Fruit fly (Drosophila melanogaster): ENCODE data around the gene CG1172.

The CG1172 gene

DNA sequence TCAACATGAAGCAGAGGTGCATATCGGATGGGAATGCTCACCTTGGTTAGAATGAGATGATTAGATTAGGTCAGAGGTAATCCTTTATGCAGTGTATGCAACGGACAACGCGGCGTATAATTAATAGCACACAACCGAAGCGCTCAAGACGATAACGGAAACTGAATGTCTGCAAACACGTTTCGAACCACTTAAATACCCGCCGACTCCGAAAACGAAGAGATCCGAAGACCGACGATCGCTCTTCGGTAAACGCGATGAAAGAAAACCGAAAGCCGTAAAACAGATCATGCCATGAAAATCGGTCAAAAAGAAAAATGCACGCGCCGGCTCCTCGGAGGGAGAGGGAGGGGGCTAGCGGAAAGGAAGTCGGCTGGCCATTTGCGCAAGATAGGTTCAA, 10.2 kb downstream of the CG1172 start, which contains the start of gene CG2663:
CG2663 (minus strand) TSS at position 173 of the 400 bp plus-strand sequence.
- TF ChIP-seq CG13204 (GFP tag; optimal IDR thresholded peaks at IDR 0.05), result no peak
- TF ChIP-seq CG4496 (GFP tag; IDR thresholded peaks at IDR 0.05), result peak; percentile 54; the same call in 1 of the 3 replicates
- peak; percentile 17; the same call in 1 of the 2 replicates for TF ChIP-seq CG32121 (GFP tag; IDR thresholded peaks at IDR 0.05)
- 0 out of 2 replicates have a peak, but pooled peaks have one; percentile 18 for TF ChIP-seq CG12605 (GFP tag; IDR thresholded peaks at IDR 0.05)

- TF ChIP-seq rn (GFP tag; IDR thresholded peaks at IDR 0.05) (no peak), Pif1B (GFP tag; optimal IDR thresholded peaks at IDR 0.05) (no peak), D1 (tag; optimal IDR thresholded peaks at IDR 0.05) (no peak), CG34367 (tag; optimal IDR thresholded peaks at IDR 0.05) (no peak), CG9948 (tag; optimal IDR thresholded peaks at IDR 0.05) (no peak), CG15710 (tag; optimal IDR thresholded peaks at IDR 0.05) (no peak), CG8159 (tag; optimal IDR thresholded peaks at IDR 0.05) (no peak), fd96Ca (GFP tag; IDR thresholded peaks at IDR 0.05) (no peak), CG12605 (GFP tag; IDR thresholded peaks at IDR 0.05) (no peak), CG17806 (tag; optimal IDR thresholded peaks at IDR 0.05) (no peak), CG8301 (tag; optimal IDR thresholded peaks at IDR 0.05) (no peak), Pif1A (GFP tag; optimal IDR thresholded peaks at IDR 0.05) (no peak), Snoo (tag; optimal IDR thresholded peaks at IDR 0.05) (no peak), CG14655 (GFP tag; optimal IDR thresholded peaks at IDR 0.05) (no peak), CG10348 (GFP tag; IDR thresholded peaks at IDR 0.05) (no peak), CG4496 (GFP tag; IDR thresholded peaks at IDR 0.05) (no peak), CG13204 (GFP tag; optimal IDR thresholded peaks at IDR 0.05) (no peak)
These were observed 18.6 kb downstream of the CG1172 start, which contains the start of gene Orco for dm6 chr3R:5412306-5412705. TSS of gene Orco (minus strand) at chr3R:5412406.

DNA sequence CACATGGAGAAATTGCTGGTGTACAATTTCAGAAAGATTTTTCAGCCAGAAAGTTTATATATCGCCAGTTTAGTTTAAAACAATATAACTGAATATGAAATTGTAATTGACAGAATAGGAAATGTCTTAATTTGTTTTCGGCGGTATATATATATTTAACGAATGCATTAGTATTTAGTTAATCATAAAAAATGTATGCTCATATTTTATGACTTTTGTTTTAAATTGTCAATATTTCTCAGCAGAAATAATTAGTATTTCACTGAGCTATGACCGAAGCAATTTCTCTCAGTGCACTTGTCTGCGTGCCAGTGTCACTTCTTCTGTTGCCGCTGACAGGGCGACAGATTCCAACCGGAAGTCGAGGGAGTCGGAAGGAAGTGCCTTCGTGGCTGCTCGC, 19.3 kb downstream of the CG1172 start:
- TF ChIP-seq Pif1B (GFP tag; optimal IDR thresholded peaks at IDR 0.05) (no peak), CG8159 (tag; optimal IDR thresholded peaks at IDR 0.05) (peak; percentile 36), CG8301 (tag; optimal IDR thresholded peaks at IDR 0.05) (peak; percentile 11)

- TF ChIP-seq EcR (GFP tag; optimal IDR thresholded peaks at IDR 0.05) (no peak), Pif1A (GFP tag; optimal IDR thresholded peaks at IDR 0.05) (no peak), rn (GFP tag; IDR thresholded peaks at IDR 0.05) (no peak), CG9948 (tag; optimal IDR thresholded peaks at IDR 0.05) (no peak), CG17806 (tag; optimal IDR thresholded peaks at IDR 0.05) (no peak), CG8159 (tag; optimal IDR thresholded peaks at IDR 0.05) (no peak), D1 (tag; optimal IDR thresholded peaks at IDR 0.05) (no peak)
These were observed 20.5 kb downstream of the CG1172 start, which contains the start of gene CG14669 for dm6 chr3R:5414147-5414748. TSS of gene CG14669 (plus strand) at chr3R:5414527.

DNA sequence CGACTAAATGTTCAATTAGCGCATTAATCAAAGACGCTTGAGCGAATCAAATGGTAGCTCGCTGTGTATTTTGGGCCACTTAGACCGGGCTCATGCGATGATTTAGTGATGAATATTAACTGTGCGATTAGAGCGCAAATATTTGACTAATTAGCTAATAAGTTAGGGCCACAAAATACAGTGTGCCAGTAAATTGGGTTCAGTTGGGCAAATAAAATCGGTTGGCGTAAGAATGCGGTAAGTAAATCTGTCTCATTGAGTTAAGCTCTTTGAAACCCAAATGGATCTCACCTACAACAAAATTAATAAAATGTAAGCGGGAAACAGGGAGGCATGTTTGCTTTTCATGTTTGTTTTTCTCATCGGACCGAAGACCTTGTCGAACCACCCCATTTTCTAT, 26.7 kb downstream of the CG1172 start:
- TF ChIP-seq CG10348 (GFP tag; IDR thresholded peaks at IDR 0.05) (no peak), CG32121 (GFP tag; IDR thresholded peaks at IDR 0.05) (no peak), Pif1B (GFP tag; optimal IDR thresholded peaks at IDR 0.05) (no peak), CG12605 (GFP tag; IDR thresholded peaks at IDR 0.05) (no peak), CG13204 (GFP tag; optimal IDR thresholded peaks at IDR 0.05) (no peak), Ets98B (GFP tag; IDR thresholded peaks at IDR 0.05) (no peak), fd96Ca (GFP tag; IDR thresholded peaks at IDR 0.05) (no peak), D1 (tag; optimal IDR thresholded peaks at IDR 0.05) (no peak), CG8301 (tag; optimal IDR thresholded peaks at IDR 0.05) (no peak), rn (GFP tag; IDR thresholded peaks at IDR 0.05) (no peak), CG9948 (tag; optimal IDR thresholded peaks at IDR 0.05) (no peak), CG14655 (GFP tag; optimal IDR thresholded peaks at IDR 0.05) (no peak), gl (tag; optimal IDR thresholded peaks at IDR 0.05) (no peak), EcR (GFP tag; optimal IDR thresholded peaks at IDR 0.05) (no peak), Pif1A (GFP tag; optimal IDR thresholded peaks at IDR 0.05) (no peak), CG15710 (tag; optimal IDR thresholded peaks at IDR 0.05) (no peak), CG4496 (GFP tag; IDR thresholded peaks at IDR 0.05) (no peak), CG8159 (tag; optimal IDR thresholded peaks at IDR 0.05) (no peak), CG17806 (tag; optimal IDR thresholded peaks at IDR 0.05) (no peak), CG34367 (tag; optimal IDR thresholded peaks at IDR 0.05) (no peak)

DNA sequence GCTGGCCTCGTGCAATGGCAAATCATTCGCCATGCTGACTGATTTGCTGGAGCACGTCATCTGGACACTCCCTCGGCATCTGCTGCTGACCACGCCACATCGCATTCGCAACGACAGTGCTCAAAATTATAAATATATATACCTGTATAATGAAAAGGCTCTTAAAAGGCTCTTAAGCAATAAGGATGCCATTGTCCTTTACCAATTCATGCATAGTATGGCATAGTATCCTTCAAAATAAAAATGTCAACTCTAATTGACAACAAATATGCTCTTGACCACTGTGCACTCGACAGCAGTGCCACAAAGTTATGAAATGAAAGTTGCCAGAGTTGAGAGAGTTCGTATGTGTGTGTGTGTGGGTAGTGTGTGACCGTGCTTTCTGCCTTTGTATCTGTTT, 28.4 kb downstream of the CG1172 start:
- TF ChIP-seq CG15710 (tag; optimal IDR thresholded peaks at IDR 0.05) (no peak), CG8301 (tag; optimal IDR thresholded peaks at IDR 0.05) (no peak), CG9948 (tag; optimal IDR thresholded peaks at IDR 0.05) (no peak), CG14655 (GFP tag; optimal IDR thresholded peaks at IDR 0.05) (peak; percentile 11), CG4496 (GFP tag; IDR thresholded peaks at IDR 0.05) (peak; percentile 59; the same call in 1 of the 3 replicates), EcR (GFP tag; optimal IDR thresholded peaks at IDR 0.05) (no peak), gl (tag; optimal IDR thresholded peaks at IDR 0.05) (no peak), CG34367 (tag; optimal IDR thresholded peaks at IDR 0.05) (no peak), D1 (tag; optimal IDR thresholded peaks at IDR 0.05) (no peak), CG32121 (GFP tag; IDR thresholded peaks at IDR 0.05) (no peak), CG8159 (tag; optimal IDR thresholded peaks at IDR 0.05) (peak; percentile 3), CG13204 (GFP tag; optimal IDR thresholded peaks at IDR 0.05) (no peak), fd96Ca (GFP tag; IDR thresholded peaks at IDR 0.05) (no peak; the same call in 2 of the 3 replicates), Snoo (tag; optimal IDR thresholded peaks at IDR 0.05) (no peak), Ets98B (GFP tag; IDR thresholded peaks at IDR 0.05) (peak; percentile 50; the same call in 1 of the 2 replicates), CG12605 (GFP tag; IDR thresholded peaks at IDR 0.05) (no peak), rn (GFP tag; IDR thresholded peaks at IDR 0.05) (no peak), CG10348 (GFP tag; IDR thresholded peaks at IDR 0.05) (no peak)
